Worm (Caenorhabditis elegans): ENCODE measurements around the gene gck-1.

The gck-1 gene

DNA sequence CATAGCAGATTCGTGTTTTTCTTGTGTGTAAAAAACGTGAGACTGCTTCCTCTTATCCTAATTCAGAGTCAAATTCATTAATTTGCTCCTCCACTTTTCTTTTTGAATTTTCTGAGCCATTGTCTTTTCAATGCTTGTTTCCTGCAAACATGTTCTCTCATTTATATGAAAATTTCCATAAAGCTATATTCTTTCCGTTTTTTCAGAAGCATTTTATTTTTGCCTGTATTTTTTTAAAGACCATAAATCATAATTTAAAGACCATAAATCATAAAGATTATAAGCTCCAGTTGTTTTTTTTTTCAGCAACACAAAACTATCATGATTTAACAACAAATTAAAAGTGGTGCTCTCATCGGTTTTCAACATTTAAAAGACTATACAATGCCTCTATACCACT lies 40.7 kb upstream of the gck-1 start, which contains the start of gene frpr-11:
TSS of gene frpr-11 (plus strand) at position 301 of the 400 bp plus-strand sequence.
- no peak for TF ChIP-seq mml-1 (tag; optimal IDR thresholded peaks at IDR 0.05)
- no peak for TF ChIP-seq nhr-76 (tag; optimal IDR thresholded peaks at IDR 0.05)
- no peak for TF ChIP-seq pqm-1 (tag; optimal IDR thresholded peaks at IDR 0.05)
- TF ChIP-seq unc-62 (GFP tag; optimal IDR thresholded peaks at IDR 0.05), result no peak
- no peak for TF ChIP-seq ceh-16 (tag; optimal IDR thresholded peaks at IDR 0.05)
- TF ChIP-seq fkh-10 (GFP tag; optimal IDR thresholded peaks at IDR 0.05), result no peak
- TF ChIP-seq sea-2 (GFP tag; optimal IDR thresholded peaks at IDR 0.05), result no peak
- TF ChIP-seq tbx-2 (tag; optimal IDR thresholded peaks at IDR 0.05), result no peak
- no peak for TF ChIP-seq ceh-28 (tag; optimal IDR thresholded peaks at IDR 0.05)
- no peak for TF ChIP-seq ceh-82 (tag; optimal IDR thresholded peaks at IDR 0.05)
- TF ChIP-seq fkh-2 (tag; optimal IDR thresholded peaks at IDR 0.05), result no peak
- TF ChIP-seq aly-2 (tag; optimal IDR thresholded peaks at IDR 0.05), result no peak
- no peak for TF ChIP-seq zag-1 (tag; optimal IDR thresholded peaks at IDR 0.05)
- TF ChIP-seq nhr-67 (tag; optimal IDR thresholded peaks at IDR 0.05), result no peak
- no peak for TF ChIP-seq fos-1 (tag; optimal IDR thresholded peaks at IDR 0.05)
- no peak for TF ChIP-seq pha-4 (tag; optimal IDR thresholded peaks at IDR 0.05)
- no peak for TF ChIP-seq daf-12 (tag; optimal IDR thresholded peaks at IDR 0.05)
- TF ChIP-seq lin-39 (tag; optimal IDR thresholded peaks at IDR 0.05), result no peak

DNA sequence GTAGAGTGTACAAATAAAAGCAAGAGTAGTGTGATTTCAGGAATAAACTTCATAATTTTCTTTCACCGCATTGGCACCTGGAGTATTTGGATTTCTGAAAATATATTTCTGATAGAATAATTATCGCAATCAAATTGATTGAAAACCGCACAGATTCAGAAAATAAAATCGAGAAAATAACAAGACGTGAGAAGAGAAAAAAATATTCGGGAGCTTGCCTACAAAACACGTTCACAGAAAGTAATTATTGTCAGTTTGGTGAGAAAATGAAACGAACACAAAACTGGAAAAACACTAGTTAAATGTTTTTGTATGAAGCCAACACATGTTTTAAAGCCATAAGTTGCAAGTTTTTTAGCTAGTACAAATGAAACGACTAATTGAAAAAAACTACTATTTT lies 33.7 kb upstream of the gck-1 start, which contains the start of gene mod-1:
TSS of gene mod-1 (minus strand) at position 101 of the 400 bp plus-strand sequence.
- TF ChIP-seq mdl-1 (tag; optimal IDR thresholded peaks at IDR 0.05) (no peak), fkh-10 (GFP tag; optimal IDR thresholded peaks at IDR 0.05) (no peak), lin-39 (tag; optimal IDR thresholded peaks at IDR 0.05) (no peak)

- peak; percentile 25 for TF ChIP-seq nfya-1 (tag; optimal IDR thresholded peaks at IDR 0.05; ENCODE audit: insufficient read depth)
- TF ChIP-seq ama-1 (optimal IDR thresholded peaks at IDR 0.05), result no peak
- no peak for TF ChIP-seq lin-39 (tag; optimal IDR thresholded peaks at IDR 0.05)
- peak; percentile 36 for TF ChIP-seq pqm-1 (tag; optimal IDR thresholded peaks at IDR 0.05)
- TF ChIP-seq ceh-28 (tag; optimal IDR thresholded peaks at IDR 0.05), result peak; percentile 33
- TF ChIP-seq elt-2 (tag; optimal IDR thresholded peaks at IDR 0.05), result peak; percentile 65
- TF ChIP-seq pha-4 (tag; optimal IDR thresholded peaks at IDR 0.05), result peak; percentile 20
Measured at ce11 chrV:8922781-8923180, 24.8 kb upstream of the gck-1 start, which contains the start of gene ttr-47. ttr-47 (plus strand) TSS chrV:8923088.

ce11 chrV:8927715-8928114 lies 19.9 kb upstream of the gck-1 start:
- no peak for TF ChIP-seq nhr-43 (tag; optimal IDR thresholded peaks at IDR 0.05; ENCODE audit: poor library complexity, severe bottlenecking)
- TF ChIP-seq zag-1 (tag; optimal IDR thresholded peaks at IDR 0.05), result no peak
- TF ChIP-seq mdl-1 (tag; optimal IDR thresholded peaks at IDR 0.05), result no peak
- no peak for TF ChIP-seq lsy-12 (tag; optimal IDR thresholded peaks at IDR 0.05)
- no peak for TF ChIP-seq nhr-12 (tag; optimal IDR thresholded peaks at IDR 0.05)
- no peak for TF ChIP-seq fos-1 (tag; optimal IDR thresholded peaks at IDR 0.05)
- no peak for TF ChIP-seq unc-62 (GFP tag; optimal IDR thresholded peaks at IDR 0.05)
- no peak for TF ChIP-seq nhr-23 (tag; optimal IDR thresholded peaks at IDR 0.05)
- no peak for TF ChIP-seq nhr-11 (tag; optimal IDR thresholded peaks at IDR 0.05)
- no peak for TF ChIP-seq unc-39 (tag; optimal IDR thresholded peaks at IDR 0.05)
- no peak for TF ChIP-seq daf-12 (tag; optimal IDR thresholded peaks at IDR 0.05)

DNA sequence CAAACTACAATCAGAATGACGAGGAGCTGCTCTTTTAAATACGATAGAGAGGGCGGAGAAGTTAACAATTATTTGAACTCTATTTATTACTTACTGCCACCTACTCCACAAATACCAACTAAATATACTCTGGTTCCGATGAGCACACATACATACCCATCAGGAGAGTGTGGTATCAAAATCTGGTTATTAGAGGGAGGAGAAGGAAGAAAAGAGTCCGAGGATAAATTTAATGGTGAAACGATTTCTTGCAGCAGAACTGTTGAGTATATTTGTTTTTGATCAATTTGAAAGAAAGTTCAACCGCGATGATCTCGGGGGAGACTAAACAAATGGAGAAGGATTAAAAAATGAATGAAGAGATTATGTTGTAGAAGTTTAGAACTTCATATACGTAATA lies 18.6 kb upstream of the gck-1 start, which contains the start of gene H14N18.4:
TSS of gene H14N18.4 (minus strand) at position 12 of the 400 bp plus-strand sequence.
- no peak for TF ChIP-seq lin-15B (tag; optimal IDR thresholded peaks at IDR 0.05)
- no peak for TF ChIP-seq R02D3.7 (tag; optimal IDR thresholded peaks at IDR 0.05)
- TF ChIP-seq elt-1 (tag; optimal IDR thresholded peaks at IDR 0.05), result no peak
- no peak for TF ChIP-seq ama-1 (optimal IDR thresholded peaks at IDR 0.05)
- no peak for TF ChIP-seq ztf-11 (tag; optimal IDR thresholded peaks at IDR 0.05)
- no peak for TF ChIP-seq mml-1 (tag; optimal IDR thresholded peaks at IDR 0.05)
- no peak for TF ChIP-seq fkh-10 (GFP tag; optimal IDR thresholded peaks at IDR 0.05)
- TF ChIP-seq nhr-67 (tag; optimal IDR thresholded peaks at IDR 0.05), result no peak
- TF ChIP-seq ceh-9 (tag; optimal IDR thresholded peaks at IDR 0.05), result no peak
- no peak for TF ChIP-seq lin-39 (tag; optimal IDR thresholded peaks at IDR 0.05)
- no peak for TF ChIP-seq hmg-11 (tag; optimal IDR thresholded peaks at IDR 0.05)
- TF ChIP-seq ztf-4 (tag; optimal IDR thresholded peaks at IDR 0.05), result no peak
- TF ChIP-seq nhr-28 (tag; optimal IDR thresholded peaks at IDR 0.05), result no peak
